Worm (Caenorhabditis elegans): ENCODE results near the gene nhr-55.

DNA sequence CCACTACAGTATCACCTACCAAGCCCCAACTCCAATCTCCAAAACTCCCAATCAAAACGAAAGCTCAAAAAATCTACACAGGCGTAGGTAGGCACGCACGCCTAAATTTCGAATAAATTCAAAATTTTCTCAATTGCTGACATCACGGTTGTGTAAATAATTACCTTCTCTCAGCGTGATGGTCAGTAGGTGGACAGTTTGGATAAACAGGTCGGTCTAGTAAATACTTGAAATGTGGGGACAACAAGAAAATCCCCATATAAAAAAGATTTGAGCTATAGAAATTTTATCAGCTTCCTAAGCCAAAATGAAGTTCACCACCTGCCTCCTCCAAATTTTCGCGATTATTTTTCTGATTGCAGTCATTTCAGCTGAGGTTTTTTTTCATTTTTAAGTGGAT, 39.9 kb upstream of the nhr-55 start, which contains the start of gene B0554.1:
- TF ChIP-seq elt-1 (tag; optimal IDR thresholded peaks at IDR 0.05) = no peak
- no peak for TF ChIP-seq mdl-1 (tag; optimal IDR thresholded peaks at IDR 0.05)
- no peak for TF ChIP-seq fos-1 (tag; optimal IDR thresholded peaks at IDR 0.05)
- no peak for TF ChIP-seq elt-3 (tag; optimal IDR thresholded peaks at IDR 0.05)
- no peak for TF ChIP-seq tbx-2 (tag; optimal IDR thresholded peaks at IDR 0.05)
- no peak for TF ChIP-seq lsy-12 (tag; optimal IDR thresholded peaks at IDR 0.05)
- no peak for TF ChIP-seq ztf-11 (tag; optimal IDR thresholded peaks at IDR 0.05)
- no peak for TF ChIP-seq elt-2 (tag; optimal IDR thresholded peaks at IDR 0.05)
- TF ChIP-seq ZK546.5 (tag; optimal IDR thresholded peaks at IDR 0.05) = no peak
- TF ChIP-seq lin-15B (tag; optimal IDR thresholded peaks at IDR 0.05) = no peak
- TF ChIP-seq nhr-12 (tag; optimal IDR thresholded peaks at IDR 0.05) = no peak
- TF ChIP-seq skn-1 (tag; optimal IDR thresholded peaks at IDR 0.05) = no peak
- no peak for TF ChIP-seq egl-5 (tag; optimal IDR thresholded peaks at IDR 0.05)

Measured in whole organism, L3 larva.